Worm (Caenorhabditis elegans) whole organism, late embryonic: ENCODE results near the gene F35B3.3.
A peak's percentile ranks its signal among the peaks of the same experiment; 100 is the strongest.

Experiments used
- C08G9.2 ChIP-seq: sonication (generic microtip); optimal IDR thresholded peaks from 2 replicates; lab custom pipeline; 2016; ENCODE audit warnings: mild to moderate bottlenecking, missing genetic modification characterization, moderate library complexity, missing compliant biosample characterization
- K02D7.2 ChIP-seq: sonication (generic microtip); optimal IDR thresholded peaks from 2 replicates; lab custom pipeline; 2017; ENCODE audit warnings: mild to moderate bottlenecking, missing genetic modification characterization, missing compliant biosample characterization
- T23F11.4 ChIP-seq: fragments of 200-800 bp; sonication (Bioruptor generic); optimal IDR thresholded peaks from 2 replicates; lab custom pipeline; 2018; ENCODE audit warnings: mild to moderate bottlenecking, missing genetic modification characterization, missing compliant biosample characterization
- Y22D7AL.16 ChIP-seq: sonication (generic microtip); optimal IDR thresholded peaks from 2 replicates; lab custom pipeline; 2016; ENCODE audit warnings: missing genetic modification characterization, missing compliant biosample characterization
- ama-1 ChIP-seq: fragments of 150-350 bp; optimal IDR thresholded peaks from 2 replicates; lab custom pipeline; 2014
- ceh-18 ChIP-seq: sonication (generic microtip); optimal IDR thresholded peaks from 2 replicates; lab custom pipeline; 2016; ENCODE audit warnings: missing genetic modification characterization, missing compliant biosample characterization
- ceh-22 ChIP-seq: sonication (generic microtip); optimal IDR thresholded peaks from 2 replicates; lab custom pipeline; 2017; ENCODE audit warnings: missing biosample characterization, missing genetic modification characterization
- ceh-24 ChIP-seq: sonication (generic microtip); optimal IDR thresholded peaks from 2 replicates; lab custom pipeline; 2016; ENCODE audit warnings: mild to moderate bottlenecking, missing genetic modification characterization, missing compliant biosample characterization
- ceh-30 ChIP-seq: fragments of 150-350 bp; optimal IDR thresholded peaks from 2 replicates; lab custom pipeline; 2014; ENCODE audit warnings: missing biosample characterization, missing genetic modification characterization
- ceh-31 ChIP-seq: sonication (generic microtip); optimal IDR thresholded peaks from 2 replicates; lab custom pipeline; 2016; ENCODE audit warnings: missing genetic modification characterization, missing compliant biosample characterization
- ceh-34 ChIP-seq: sonication (generic microtip); optimal IDR thresholded peaks from 2 replicates; lab custom pipeline; 2016; ENCODE audit warnings: mild to moderate bottlenecking, missing genetic modification characterization, missing compliant biosample characterization
- ceh-45 ChIP-seq: fragments of 200-800 bp; sonication (Bioruptor generic); IDR thresholded peaks from 2 replicates; pipeline ENCODE4 v1.3.6; 2022; ENCODE audit warnings: missing genetic modification reagents, missing genetic modification characterization, missing compliant biosample characterization
- ceh-48 ChIP-seq: sonication (generic microtip); optimal IDR thresholded peaks from 2 replicates; lab custom pipeline; 2016; ENCODE audit warnings: missing genetic modification characterization, inconsistent platforms, missing compliant biosample characterization
- ceh-6 ChIP-seq: fragments of 200-800 bp; sonication (Bioruptor generic); optimal IDR thresholded peaks from 2 replicates; lab custom pipeline; 2018; ENCODE audit warnings: mild to moderate bottlenecking, missing genetic modification characterization, missing compliant biosample characterization
- ceh-9 ChIP-seq: sonication (generic microtip); optimal IDR thresholded peaks from 2 replicates; lab custom pipeline; 2016; ENCODE audit warnings: mild to moderate bottlenecking, missing genetic modification characterization, inconsistent platforms, missing compliant biosample characterization
- dmd-4 ChIP-seq: sonication (generic microtip); optimal IDR thresholded peaks from 2 replicates; lab custom pipeline; 2016; ENCODE audit warnings: borderline replicate concordance, missing genetic modification characterization, missing compliant biosample characterization
- dve-1 ChIP-seq: sonication (generic microtip); optimal IDR thresholded peaks from 2 replicates; lab custom pipeline; 2017; ENCODE audit warnings: antibody characterized with exemption, mild to moderate bottlenecking, missing genetic modification characterization, missing compliant biosample characterization
- elt-2 ChIP-seq: sonication (generic microtip); optimal IDR thresholded peaks from 2 replicates; lab custom pipeline; 2016; ENCODE audit warnings: missing genetic modification reagents, missing genetic modification characterization, missing compliant biosample characterization
- ets-4 ChIP-seq: sonication (generic microtip); optimal IDR thresholded peaks from 2 replicates; lab custom pipeline; 2016; ENCODE audit warnings: missing genetic modification characterization, missing compliant biosample characterization
- eyg-1 ChIP-seq: sonication (generic microtip); optimal IDR thresholded peaks from 2 replicates; lab custom pipeline; 2016; ENCODE audit warnings: missing genotype, missing genetic modification characterization, missing compliant biosample characterization
- fkh-10 ChIP-seq: fragments of 150-350 bp; optimal IDR thresholded peaks from 2 replicates; lab custom pipeline; 2014; ENCODE audit warnings: missing biosample characterization, missing genetic modification reagents, missing genetic modification characterization
- gmeb-2 ChIP-seq: sonication (generic microtip); optimal IDR thresholded peaks from 2 replicates; lab custom pipeline; 2016; ENCODE audit warnings: missing genetic modification characterization, inconsistent platforms, missing compliant biosample characterization
- hlh-13 ChIP-seq: fragments of 200-800 bp; sonication (Bioruptor generic); optimal IDR thresholded peaks from 2 replicates; lab custom pipeline; 2018; ENCODE audit warnings: mild to moderate bottlenecking, missing genetic modification characterization, missing compliant biosample characterization
- hlh-6 ChIP-seq: sonication (generic microtip); optimal IDR thresholded peaks from 2 replicates; lab custom pipeline; 2016; ENCODE audit warnings: missing genotype, missing genetic modification characterization, missing compliant biosample characterization
- hlh-8 ChIP-seq: sonication (generic microtip); optimal IDR thresholded peaks from 2 replicates; lab custom pipeline; 2016; ENCODE audit warnings: missing genotype, missing genetic modification characterization, missing compliant biosample characterization
- lim-6 ChIP-seq: sonication (generic microtip); optimal IDR thresholded peaks from 2 replicates; lab custom pipeline; 2016; ENCODE audit warnings: missing genetic modification characterization, missing compliant biosample characterization
- lin-11 ChIP-seq: fragments of 200-800 bp; sonication (Bioruptor generic); optimal IDR thresholded peaks from 2 replicates; lab custom pipeline; 2018; ENCODE audit warnings: mild to moderate bottlenecking, missing genetic modification characterization, missing compliant biosample characterization
- madf-2 ChIP-seq: sonication (generic microtip); optimal IDR thresholded peaks from 2 replicates; lab custom pipeline; 2017; ENCODE audit warnings: missing genetic modification characterization, missing compliant biosample characterization
- nfya-1 ChIP-seq: sonication (generic microtip); optimal IDR thresholded peaks from 2 replicates; lab custom pipeline; 2017; ENCODE audit warnings: missing genetic modification characterization, mild to moderate bottlenecking, missing compliant biosample characterization, antibody characterized with exemption, moderate library complexity
- nhr-11 ChIP-seq: fragments of 150-350 bp; optimal IDR thresholded peaks from 2 replicates; lab custom pipeline; 2014; ENCODE audit warnings: missing biosample characterization, missing genetic modification characterization
- nhr-232 ChIP-seq: sonication (generic microtip); optimal IDR thresholded peaks from 2 replicates; lab custom pipeline; 2016; ENCODE audit warnings: missing genetic modification characterization, missing compliant biosample characterization
- odd-2 ChIP-seq: sonication (generic microtip); optimal IDR thresholded peaks from 2 replicates; lab custom pipeline; 2017; ENCODE audit warnings: antibody characterized with exemption, mild to moderate bottlenecking, missing genetic modification characterization, missing compliant biosample characterization
- pag-3 ChIP-seq: sonication (generic microtip); optimal IDR thresholded peaks from 2 replicates; lab custom pipeline; 2016; ENCODE audit warnings: missing compliant biosample characterization, missing genetic modification characterization, borderline replicate concordance
- pax-1 ChIP-seq: fragments of 150-350 bp; optimal IDR thresholded peaks from 2 replicates; lab custom pipeline; 2014; ENCODE audit warnings: missing biosample characterization, missing genetic modification characterization
- pha-2 ChIP-seq: sonication (generic microtip); optimal IDR thresholded peaks from 2 replicates; lab custom pipeline; 2017; ENCODE audit warnings: mild to moderate bottlenecking, missing genetic modification characterization, missing compliant biosample characterization
- pha-4 ChIP-seq: fragments of 150-350 bp; optimal IDR thresholded peaks from 2 replicates; lab custom pipeline; 2018; ENCODE audit warnings: missing biosample characterization, missing genetic modification reagents, missing genetic modification characterization
- pqm-1 ChIP-seq: sonication (generic microtip); optimal IDR thresholded peaks from 2 replicates; lab custom pipeline; 2016; ENCODE audit warnings: missing genetic modification characterization, missing compliant biosample characterization
- ref-2 ChIP-seq: sonication (generic microtip); optimal IDR thresholded peaks from 2 replicates; lab custom pipeline; 2016; ENCODE audit warnings: missing genetic modification characterization, missing compliant biosample characterization
- rnt-1 ChIP-seq: sonication (generic microtip); optimal IDR thresholded peaks from 2 replicates; lab custom pipeline; 2016; ENCODE audit warnings: missing genetic modification characterization, missing compliant biosample characterization
- sdc-2 ChIP-seq: sonication (generic microtip); optimal IDR thresholded peaks from 2 replicates; lab custom pipeline; 2016; ENCODE audit warnings: missing genotype, missing genetic modification characterization, missing compliant biosample characterization
- sox-2 ChIP-seq: fragments of 200-800 bp; sonication (Bioruptor generic); IDR thresholded peaks from 2 replicates; pipeline ENCODE4 v1.3.6; 2022; ENCODE audit warnings: missing genetic modification reagents, missing genetic modification characterization, missing compliant biosample characterization
- sox-4 ChIP-seq: sonication (generic microtip); optimal IDR thresholded peaks from 2 replicates; lab custom pipeline; 2017; ENCODE audit warnings: mild to moderate bottlenecking, missing genetic modification characterization, inconsistent platforms, missing compliant biosample characterization
- tbx-2 ChIP-seq: sonication (generic microtip); optimal IDR thresholded peaks from 2 replicates; lab custom pipeline; 2016; ENCODE audit warnings: missing genetic modification characterization, missing compliant biosample characterization
- ttx-3 ChIP-seq: sonication (generic microtip); optimal IDR thresholded peaks from 2 replicates; lab custom pipeline; 2016; ENCODE audit warnings: missing genetic modification reagents, missing genetic modification characterization, missing compliant biosample characterization
- unc-3 ChIP-seq, 2 experiments: fragments of 200-800 bp in 1 of 2; sonication (Bioruptor generic) in 1 of 2; sonication (generic microtip) in 1 of 2; conservative IDR thresholded peaks in 1 of 2; optimal IDR thresholded peaks in 1 of 2; 2 replicates each; pipeline versions ENCODE4 v1.3.6 to Lab custom; 2016 to 2022; ENCODE audit warnings: missing compliant biosample characterization in 2 of 2, missing genetic modification characterization in 2 of 2, missing genetic modification reagents in 1 of 2
- unc-42 ChIP-seq: sonication (generic microtip); optimal IDR thresholded peaks from 2 replicates; lab custom pipeline; 2016; ENCODE audit warnings: missing genotype, missing genetic modification characterization, missing compliant biosample characterization
- ztf-16 ChIP-seq: sonication (generic microtip); optimal IDR thresholded peaks from 2 replicates; lab custom pipeline; 2017; ENCODE audit warnings: missing genetic modification characterization, missing compliant biosample characterization

The F35B3.3 gene

DNA sequence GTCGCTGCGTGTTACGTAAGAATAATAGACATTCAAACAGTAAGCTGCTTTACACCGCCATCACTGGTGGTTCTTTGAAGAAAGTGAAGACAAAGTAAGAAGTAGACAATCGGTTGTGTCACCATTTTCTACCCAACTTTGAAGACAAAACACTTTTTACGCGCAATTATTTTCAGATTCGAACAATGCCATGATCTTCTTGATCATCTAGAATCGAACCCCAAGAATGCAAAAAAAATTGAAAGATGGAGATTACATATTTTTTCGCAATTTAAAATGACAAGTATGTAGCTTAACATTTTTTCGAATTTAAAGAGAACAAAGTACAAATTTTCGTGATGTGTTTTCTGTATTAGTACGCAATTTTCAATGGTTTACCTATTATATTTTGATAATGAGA, 7.6 kb downstream of the F35B3.3 start, which contains the start of gene F35B3.4:
Gene F35B3.4 (minus strand): TSS at position 101 of the 400 bp plus-strand sequence.
- no peak for TF ChIP-seq pqm-1
- TF ChIP-seq ceh-6 (GFP tag; lab: Kevin White, UChicago) = no peak
- no peak for TF ChIP-seq dmd-4
- TF ChIP-seq fkh-10 (GFP tag; lab: Kevin White, UChicago) = no peak
- no peak for TF ChIP-seq ceh-48
- TF ChIP-seq ztf-16 (tag; lab: Kevin White, UChicago) = no peak
- TF ChIP-seq K02D7.2 (tag; lab: Kevin White, UChicago) = no peak
- TF ChIP-seq ceh-34 (tag; lab: Kevin White, UChicago) = no peak
- no peak for TF ChIP-seq unc-3 (GFP tag; conservative IDR thresholded peaks at IDR 0.05; lab: Robert Waterston, UW)
- no peak for TF ChIP-seq unc-3 (tag; optimal IDR thresholded peaks at IDR 0.05; lab: Kevin White, UChicago)
- TF ChIP-seq ceh-18 (tag; lab: Kevin White, UChicago) = no peak
- no peak for TF ChIP-seq ceh-22 (tag; lab: Kevin White, UChicago)
- TF ChIP-seq sox-2 (GFP tag; lab: Robert Waterston, UW) = no peak
- TF ChIP-seq hlh-6 = no peak
- TF ChIP-seq dve-1 (tag; lab: Kevin White, UChicago) = no peak
- no peak for TF ChIP-seq lin-11 (tag; lab: Kevin White, UChicago)
- TF ChIP-seq hlh-8 (tag; lab: Kevin White, UChicago) = no peak
- TF ChIP-seq C08G9.2 (tag; lab: Kevin White, UChicago) = no peak

DNA sequence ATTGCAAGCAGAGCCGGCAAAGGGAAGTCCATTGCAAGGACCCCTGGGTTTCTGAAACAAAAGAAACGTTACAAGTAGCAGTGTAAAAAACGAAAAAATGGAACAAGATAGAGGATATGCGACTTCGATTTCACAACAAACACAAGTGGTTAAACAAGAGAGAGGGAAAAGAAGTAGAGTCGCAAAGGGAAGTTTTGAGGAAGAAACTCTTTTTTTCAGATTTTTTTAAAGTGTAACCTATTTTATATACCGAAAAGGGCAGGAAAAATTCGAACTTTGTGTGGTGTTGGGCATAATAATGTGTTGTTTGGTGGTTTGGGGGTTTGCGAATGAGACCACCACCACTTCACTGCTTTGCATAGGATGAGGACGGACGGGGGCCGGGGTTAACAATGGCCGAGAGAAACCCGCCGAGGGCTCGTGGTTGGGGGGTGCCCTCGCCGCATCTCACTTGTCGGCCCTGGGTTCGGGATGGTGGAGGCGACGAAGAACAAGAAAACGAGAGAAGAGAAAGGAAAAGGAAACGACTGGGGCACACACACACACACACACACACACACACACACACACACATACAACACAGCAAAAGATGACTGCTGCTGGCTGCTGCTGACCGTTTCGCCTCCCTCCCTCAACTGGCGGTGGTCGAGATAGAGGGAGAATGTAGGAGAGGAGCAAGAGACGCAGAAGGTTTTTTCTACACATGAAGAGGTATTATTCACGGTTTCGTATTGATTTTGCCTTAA, 17.1 kb downstream of the F35B3.3 start, which contains the start of gene ptrn-1:
Gene ptrn-1 (minus strand): TSS at position 51 of the 746 bp plus-strand sequence.
- no peak for TF ChIP-seq pha-4 (tag; lab: Kevin White, UChicago)
- TF ChIP-seq madf-2 (tag; lab: Kevin White, UChicago) = no peak
- TF ChIP-seq gmeb-2 = peak; percentile 2
- TF ChIP-seq pag-3 (tag; lab: Kevin White, UChicago) = no peak
- TF ChIP-seq ama-1 (lab: Kevin White, UChicago) = no peak
- no peak for TF ChIP-seq ceh-9 (tag; lab: Kevin White, UChicago)
- no peak for TF ChIP-seq odd-2 (tag; lab: Kevin White, UChicago)
- peak; percentile 21 for TF ChIP-seq K02D7.2 (tag; lab: Kevin White, UChicago)
- TF ChIP-seq ztf-16 (tag; lab: Kevin White, UChicago) = peak; percentile 52
- TF ChIP-seq fkh-10 (GFP tag; lab: Kevin White, UChicago) = no peak
- TF ChIP-seq rnt-1 (tag; lab: Kevin White, UChicago) = peak; percentile 68
- peak; percentile 65 for TF ChIP-seq tbx-2 (tag; lab: Kevin White, UChicago)
- TF ChIP-seq ceh-45 = no peak
- TF ChIP-seq sdc-2 (tag; lab: Kevin White, UChicago) = peak; percentile 73
- TF ChIP-seq T23F11.4 (GFP tag; lab: Kevin White, UChicago) = peak; percentile 41
- peak; percentile 30 for TF ChIP-seq ttx-3 (tag; lab: Kevin White, UChicago)
- no peak for TF ChIP-seq nhr-232
- peak; percentile 81 for TF ChIP-seq ceh-31 (tag; lab: Kevin White, UChicago)
- no peak for TF ChIP-seq ceh-22 (tag; lab: Kevin White, UChicago)
- TF ChIP-seq dmd-4 = no peak
- no peak for TF ChIP-seq sox-2 (GFP tag; lab: Robert Waterston, UW)
- TF ChIP-seq ceh-6 (GFP tag; lab: Kevin White, UChicago) = peak; percentile 30
- TF ChIP-seq lim-6 (tag; lab: Kevin White, UChicago) = no peak
- no peak for TF ChIP-seq hlh-8 (tag; lab: Kevin White, UChicago)
- no peak for TF ChIP-seq sox-4 (tag; lab: Kevin White, UChicago)
- peak; percentile 36 for TF ChIP-seq ceh-30
- TF ChIP-seq nfya-1 (tag; lab: Kevin White, UChicago) = peak; percentile 72
- TF ChIP-seq ceh-24 (tag; lab: Kevin White, UChicago) = no peak
- TF ChIP-seq nhr-11 (tag; lab: Kevin White, UChicago) = no peak
- peak; percentile 34 for TF ChIP-seq unc-42 (tag; lab: Kevin White, UChicago)
- peak; percentile 39 for TF ChIP-seq dve-1 (tag; lab: Kevin White, UChicago)
- TF ChIP-seq unc-3 (GFP tag; conservative IDR thresholded peaks at IDR 0.05; lab: Robert Waterston, UW) = no peak
- TF ChIP-seq unc-3 (tag; optimal IDR thresholded peaks at IDR 0.05; lab: Kevin White, UChicago) = peak; percentile 67
- TF ChIP-seq lin-11 (tag; lab: Kevin White, UChicago) = no peak
- TF ChIP-seq ceh-48 = peak; percentile 21
- peak; percentile 42 for TF ChIP-seq elt-2 (tag; lab: Kevin White, UChicago)
- peak; percentile 22 for TF ChIP-seq eyg-1 (tag; lab: Kevin White, UChicago)
- peak; percentile 46 for TF ChIP-seq ref-2 (tag; lab: Kevin White, UChicago)
- TF ChIP-seq pqm-1 = peak; percentile 26
- TF ChIP-seq ets-4 (tag; lab: Kevin White, UChicago) = no peak
- TF ChIP-seq Y22D7AL.16 (tag; lab: Kevin White, UChicago) = no peak
- TF ChIP-seq pha-2 (tag; lab: Kevin White, UChicago) = peak; percentile 30
- TF ChIP-seq hlh-13 (GFP tag; lab: Kevin White, UChicago) = no peak
- TF ChIP-seq pax-1 (tag; lab: Kevin White, UChicago) = no peak
